Worm (Caenorhabditis elegans): Measurements from ENCODE around the gene ceh-49.

DNA sequence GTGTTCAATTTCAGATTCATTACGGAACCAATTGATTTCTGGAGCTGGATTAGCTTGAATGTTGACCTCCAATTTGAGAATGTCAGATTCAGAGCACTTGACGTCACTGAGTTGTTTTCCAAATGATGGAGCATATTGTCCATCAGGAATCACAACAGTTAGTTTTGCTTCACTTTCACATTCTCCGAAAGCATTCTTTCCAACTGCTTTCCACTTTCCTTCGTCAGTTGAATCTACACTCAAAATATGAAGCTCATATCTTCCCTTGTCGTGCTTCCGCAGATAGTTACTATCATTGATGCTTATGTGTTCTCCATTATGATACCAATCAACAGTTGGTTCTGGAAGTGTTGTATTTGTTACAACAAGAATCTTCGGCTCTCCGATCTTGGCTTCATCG, 8.3 kb upstream of the ceh-49 start:
- TF ChIP-seq ama-1 (optimal IDR thresholded peaks at IDR 0.05) (no peak), flt-1 (GFP tag; IDR thresholded peaks at IDR 0.05) (no peak), tra-4 (tag; optimal IDR thresholded peaks at IDR 0.05) (no peak), aly-1 (tag; optimal IDR thresholded peaks at IDR 0.05) (no peak), hmg-4 (GFP tag; optimal IDR thresholded peaks at IDR 0.05) (no peak), scrt-1 (GFP tag; IDR thresholded peaks at IDR 0.05) (no peak), ceh-13 (GFP tag; optimal IDR thresholded peaks at IDR 0.05) (no peak)
